Worm (Caenorhabditis elegans) whole organism, midembryonic: ENCODE results near the gene B0524.5.

ENCODE experiments used
- flt-1 ChIP-seq: fragments of 200-800 bp; sonication (Bioruptor generic); IDR thresholded peaks from 2 replicates; pipeline ENCODE4 v1.3.6; 2022; ENCODE audit warnings: missing genetic modification characterization, missing compliant biosample characterization
- klf-2 ChIP-seq: fragments of 200-800 bp; sonication (Bioruptor generic); conservative IDR thresholded peaks from 2 replicates; pipeline ENCODE4 v1.3.6; 2022; ENCODE audit warnings: missing genetic modification reagents, missing genetic modification characterization, missing compliant biosample characterization
- med-1 ChIP-seq: sonication (generic microtip); optimal IDR thresholded peaks from 2 replicates; lab custom pipeline; 2017; ENCODE audit warnings: missing genetic modification characterization, mild to moderate bottlenecking, missing compliant biosample characterization, antibody characterized with exemption, missing genetic modification reagents; ENCODE audit not compliant: insufficient read depth
- tab-1 ChIP-seq: fragments of 200-800 bp; sonication (Bioruptor generic); IDR thresholded peaks from 2 replicates; pipeline ENCODE4 v1.3.6; 2022; ENCODE audit warnings: missing genetic modification characterization, missing compliant biosample characterization

DNA sequence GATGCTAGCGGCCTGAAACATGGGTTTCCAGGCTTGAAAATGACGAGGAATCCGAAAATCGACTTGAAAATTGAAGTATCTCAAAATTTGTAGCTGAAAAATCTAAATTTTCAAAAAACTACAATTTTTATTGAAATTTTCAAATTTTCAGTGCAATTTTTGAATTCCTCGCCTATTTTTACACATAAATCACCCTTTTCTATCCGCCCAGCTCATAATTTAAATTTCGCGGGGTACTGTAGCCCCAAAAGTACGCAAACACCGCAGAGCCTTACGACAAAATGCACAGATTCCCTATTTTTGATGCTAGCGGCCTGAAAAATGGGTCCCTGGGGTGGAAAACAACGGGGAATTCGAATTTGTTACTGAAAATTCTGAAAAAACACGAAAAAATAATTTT lies 37.8 kb upstream of the B0524.5 start:
- TF ChIP-seq klf-2 (GFP tag; lab: Robert Waterston, UW) (no peak), tab-1 (GFP tag; lab: Robert Waterston, UW) (no peak), flt-1 (no peak), med-1 (GFP tag; lab: Kevin White, UChicago) (no peak)
